In the genomic region with DNA sequence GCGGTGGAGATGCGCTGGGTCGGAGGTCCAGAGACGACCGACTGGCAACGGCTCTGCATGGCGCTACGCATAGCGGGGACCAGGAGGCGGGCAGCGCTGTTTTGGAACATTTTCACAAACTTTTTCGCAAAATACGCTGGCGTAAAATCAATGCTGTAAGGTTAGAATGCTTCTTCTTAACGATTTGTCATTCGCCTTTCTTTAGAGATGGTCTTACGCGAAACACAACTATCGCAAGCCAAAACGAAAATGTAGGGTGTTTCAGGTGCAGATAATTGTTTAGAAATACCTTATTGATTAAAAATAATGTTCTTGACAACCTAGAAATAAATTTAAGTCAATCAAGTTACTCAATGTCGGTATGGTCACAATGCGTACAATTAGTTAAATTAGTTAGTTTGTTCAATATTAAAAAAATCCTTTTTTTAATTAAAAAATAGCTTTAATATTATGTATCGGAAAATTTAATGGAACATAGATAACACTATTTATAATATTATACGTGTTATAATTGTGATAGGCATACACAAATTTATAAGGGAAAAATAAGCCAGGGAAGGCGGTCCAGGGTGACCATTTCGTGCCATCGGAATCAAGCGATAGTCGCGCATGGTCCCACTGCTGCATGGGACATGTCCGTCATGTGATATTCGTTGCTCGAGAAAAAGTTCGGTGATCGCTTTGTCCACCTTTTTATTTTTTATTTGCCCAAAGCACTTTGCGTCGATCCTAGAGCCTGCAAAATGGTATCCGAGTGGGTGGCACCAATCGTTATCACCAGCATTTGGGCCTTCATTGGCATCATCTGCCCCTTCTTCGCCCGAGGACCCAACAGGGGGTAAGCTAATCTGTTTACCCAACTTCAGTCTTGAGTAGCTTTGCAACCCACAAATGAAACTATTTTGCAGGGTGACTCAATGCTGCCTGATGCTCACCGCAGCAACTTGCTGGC, we compare ENCODE assay signal across 1 fruit fly cellular context.
TF ChIP-seq lines count a peak whose summit lies in the region.

A gene (minus strand): TSS at position 203 of the 952 bp plus-strand sequence.
A gene (plus strand): TSS at position 618 of the 952 bp plus-strand sequence.

TF ChIP-seq in whole organism, embryonic, 481 proteins besides CTCF, POLR2A, EP300 and RAD21 (continued from another document and continues in another):
- TF ChIP-seq Gug (GFP tag; IDR thresholded peaks at IDR 0.05; lab: Robert Waterston, UW): peak; percentile 58; the same call in 2 of the 4 replicates
- TF ChIP-seq Fer3 (tag; optimal IDR thresholded peaks at IDR 0.05; lab: Kevin White, UChicago): no peak
- no peak for TF ChIP-seq CG7357 (GFP tag; IDR thresholded peaks at IDR 0.05; lab: Robert Waterston, UW)
- TF ChIP-seq CG9876 (GFP tag; optimal IDR thresholded peaks at IDR 0.05; lab: Kevin White, UChicago): peak; percentile 53
- no peak for TF ChIP-seq ac (GFP tag; optimal IDR thresholded peaks at IDR 0.05; lab: Kevin White, UChicago)
- no peak for TF ChIP-seq Doc2 (GFP tag; IDR thresholded peaks at IDR 0.05; lab: Robert Waterston, UW)
- TF ChIP-seq CG17361 (GFP tag; IDR thresholded peaks at IDR 0.05; lab: Robert Waterston, UW): no peak; the same call in none of the 3 replicates
- TF ChIP-seq CG11504 (tag; optimal IDR thresholded peaks at IDR 0.05; lab: Kevin White, UChicago): no peak
- TF ChIP-seq Six4 (GFP tag; optimal IDR thresholded peaks at IDR 0.05; lab: Kevin White, UChicago): peak; percentile 54
- TF ChIP-seq CG9437 (GFP tag; optimal IDR thresholded peaks at IDR 0.05; lab: Kevin White, UChicago): peak; percentile 61
- TF ChIP-seq knrl (GFP tag; IDR thresholded peaks at IDR 0.05; lab: Robert Waterston, UW; ENCODE audit: partially characterized antibody): peak; percentile 74
- no peak for TF ChIP-seq Ptx1 (GFP tag; IDR thresholded peaks at IDR 0.05; lab: Robert Waterston, UW)
- TF ChIP-seq CG9932 (GFP tag; IDR thresholded peaks at IDR 0.05; lab: Robert Waterston, UW): peak; percentile 88
- peak; percentile 65 for TF ChIP-seq CG1602 (GFP tag; optimal IDR thresholded peaks at IDR 0.05; lab: Kevin White, UChicago)
- peak; percentile 27 for TF ChIP-seq tio (GFP tag; optimal IDR thresholded peaks at IDR 0.05; lab: Kevin White, UChicago)
- TF ChIP-seq Atf-2 (GFP tag; optimal IDR thresholded peaks at IDR 0.05; lab: Kevin White, UChicago): peak; percentile 43
- no peak for TF ChIP-seq CG6813 (GFP tag; optimal IDR thresholded peaks at IDR 0.05; lab: Kevin White, UChicago)
- TF ChIP-seq fu2 (GFP tag; optimal IDR thresholded peaks at IDR 0.05; lab: Kevin White, UChicago): peak; percentile 2
- TF ChIP-seq CG17359 (tag; optimal IDR thresholded peaks at IDR 0.05; lab: Kevin White, UChicago): peak; percentile 45
- TF ChIP-seq CG14050 (GFP tag; IDR thresholded peaks at IDR 0.05; lab: Robert Waterston, UW): no peak; the same call in 2 of the 3 replicates
- no peak for TF ChIP-seq CG7556 (GFP tag; optimal IDR thresholded peaks at IDR 0.05; lab: Kevin White, UChicago)
- TF ChIP-seq CG5953 (GFP tag; IDR thresholded peaks at IDR 0.05; lab: Robert Waterston, UW): no peak
- peak; percentile 65 for TF ChIP-seq NfI (GFP tag; optimal IDR thresholded peaks at IDR 0.05; lab: Kevin White, UChicago)
- peak; percentile 25 for TF ChIP-seq tx (GFP tag; optimal IDR thresholded peaks at IDR 0.05; lab: Kevin White, UChicago)
- TF ChIP-seq eve (GFP tag; optimal IDR thresholded peaks at IDR 0.05; lab: Kevin White, UChicago): no peak
- TF ChIP-seq nerfin-1 (tag; optimal IDR thresholded peaks at IDR 0.05; lab: Kevin White, UChicago): no peak
- TF ChIP-seq H2.0 (GFP tag; IDR thresholded peaks at IDR 0.05; lab: Robert Waterston, UW): peak; percentile 48
- TF ChIP-seq ind (GFP tag; optimal IDR thresholded peaks at IDR 0.05; lab: Kevin White, UChicago): peak; percentile 74
- peak; percentile 45 for TF ChIP-seq CG3281 (GFP tag; optimal IDR thresholded peaks at IDR 0.05; lab: Kevin White, UChicago)
- TF ChIP-seq CG10565 (GFP tag; optimal IDR thresholded peaks at IDR 0.05; lab: Kevin White, UChicago): no peak
- peak; percentile 68 for TF ChIP-seq CG4820 (GFP tag; optimal IDR thresholded peaks at IDR 0.05; lab: Kevin White, UChicago)
- TF ChIP-seq GATAe (GFP tag; conservative IDR thresholded peaks at IDR 0.05; lab: Robert Waterston, UW): no peak
- TF ChIP-seq zf30C (GFP tag; optimal IDR thresholded peaks at IDR 0.05; lab: Kevin White, UChicago): no peak
- TF ChIP-seq Sox102F (GFP tag; optimal IDR thresholded peaks at IDR 0.05; lab: Kevin White, UChicago): no peak
- TF ChIP-seq CG18011 (GFP tag; optimal IDR thresholded peaks at IDR 0.05; lab: Kevin White, UChicago): peak; percentile 76
- no peak for TF ChIP-seq Drgx (GFP tag; IDR thresholded peaks at IDR 0.05; lab: Robert Waterston, UW)
- TF ChIP-seq CG1024 (GFP tag; IDR thresholded peaks at IDR 0.05; lab: Robert Waterston, UW): 0 out of 2 replicates have a peak, but pooled peaks have one; percentile 16
- TF ChIP-seq grn (GFP tag; optimal IDR thresholded peaks at IDR 0.05; lab: Kevin White, UChicago): no peak
- TF ChIP-seq ttk (GFP tag; IDR thresholded peaks at IDR 0.05; lab: Robert Waterston, UW): no peak
- TF ChIP-seq yki (optimal IDR thresholded peaks at IDR 0.05; lab: Kevin White, UChicago): no peak
- TF ChIP-seq H15 (GFP tag; IDR thresholded peaks at IDR 0.05; lab: Robert Waterston, UW): no peak
- peak; percentile 24 for TF ChIP-seq NC2β (GFP tag; optimal IDR thresholded peaks at IDR 0.05; lab: Kevin White, UChicago)
- no peak; the same call in none of the 2 replicates for TF ChIP-seq CG7372 (GFP tag; IDR thresholded peaks at IDR 0.05; lab: Robert Waterston, UW)
- TF ChIP-seq gsb (GFP tag; IDR thresholded peaks at IDR 0.05; lab: Robert Waterston, UW): no peak
- TF ChIP-seq Dip3 (GFP tag; optimal IDR thresholded peaks at IDR 0.05; lab: Kevin White, UChicago): peak; percentile 13
- peak; percentile 89 for TF ChIP-seq Usf (GFP tag; optimal IDR thresholded peaks at IDR 0.05; lab: Kevin White, UChicago)
- TF ChIP-seq CG7839 (tag; optimal IDR thresholded peaks at IDR 0.05; lab: Kevin White, UChicago): no peak
- no peak for TF ChIP-seq disco-r (GFP tag; optimal IDR thresholded peaks at IDR 0.05; lab: Kevin White, UChicago)
- TF ChIP-seq CG11247 (GFP tag; IDR thresholded peaks at IDR 0.05; lab: Robert Waterston, UW): no peak
- peak; percentile 65; the same call in 1 of the 2 replicates for TF ChIP-seq inv (GFP tag; IDR thresholded peaks at IDR 0.05; lab: Robert Waterston, UW; ENCODE audit: partially characterized antibody)
- no peak for TF ChIP-seq CG31441 (GFP tag; IDR thresholded peaks at IDR 0.05; lab: Robert Waterston, UW)
- TF ChIP-seq chm (GFP tag; IDR thresholded peaks at IDR 0.05; lab: Robert Waterston, UW): no peak
- TF ChIP-seq peb (GFP tag; IDR thresholded peaks at IDR 0.05; lab: Robert Waterston, UW): no peak
- peak; percentile 75 for TF ChIP-seq CG30020 (tag; optimal IDR thresholded peaks at IDR 0.05; lab: Kevin White, UChicago)
- TF ChIP-seq vvl (GFP tag; IDR thresholded peaks at IDR 0.05; lab: Robert Waterston, UW): no peak; the same call in 1 of the 2 replicates
- 0 out of 3 replicates have a peak, but pooled peaks have one; percentile 57 for TF ChIP-seq dysf (GFP tag; IDR thresholded peaks at IDR 0.05; lab: Robert Waterston, UW)
- TF ChIP-seq zen2 (GFP tag; IDR thresholded peaks at IDR 0.05; lab: Robert Waterston, UW; ENCODE audit: partially characterized antibody): peak; percentile 51; the same call in 1 of the 3 replicates
- 0 out of 2 replicates have a peak, but pooled peaks have one; percentile 10 for TF ChIP-seq rib (GFP tag; IDR thresholded peaks at IDR 0.05; lab: Robert Waterston, UW)
- TF ChIP-seq CG34224 (GFP tag; IDR thresholded peaks at IDR 0.05; lab: Robert Waterston, UW; ENCODE audit: partially characterized antibody): peak; percentile 21; the same call in 1 of the 3 replicates
- no peak for TF ChIP-seq CG30431 (GFP tag; optimal IDR thresholded peaks at IDR 0.05; lab: Kevin White, UChicago)
- peak; percentile 40 for TF ChIP-seq CG10543 (GFP tag; optimal IDR thresholded peaks at IDR 0.05; lab: Kevin White, UChicago)
- no peak for TF ChIP-seq z (GFP tag; IDR thresholded peaks at IDR 0.05; lab: Robert Waterston, UW)
- peak; percentile 18 for TF ChIP-seq psq (GFP tag; optimal IDR thresholded peaks at IDR 0.05; lab: Kevin White, UChicago)
- TF ChIP-seq lmd (GFP tag; IDR thresholded peaks at IDR 0.05; lab: Robert Waterston, UW): peak; percentile 62; the same call in 1 of the 2 replicates
- peak; percentile 77 for TF ChIP-seq CG4617 (GFP tag; optimal IDR thresholded peaks at IDR 0.05; lab: Kevin White, UChicago; ENCODE audit: borderline replicate concordance)
- no peak for TF ChIP-seq pros (GFP tag; optimal IDR thresholded peaks at IDR 0.05; lab: Kevin White, UChicago)
- 0 out of 3 replicates have a peak, but pooled peaks have one; percentile 48 for TF ChIP-seq Dbx (GFP tag; IDR thresholded peaks at IDR 0.05; lab: Robert Waterston, UW)
- no peak for TF ChIP-seq schlank (tag; optimal IDR thresholded peaks at IDR 0.05; lab: Kevin White, UChicago)
- TF ChIP-seq Hr39 (optimal IDR thresholded peaks at IDR 0.05; lab: Kevin White, UChicago): no peak
- no peak for TF ChIP-seq CG10274 (GFP tag; optimal IDR thresholded peaks at IDR 0.05; lab: Kevin White, UChicago)
- TF ChIP-seq CG7271 (tag; optimal IDR thresholded peaks at IDR 0.05; lab: Kevin White, UChicago): no peak
- TF ChIP-seq ewg (GFP tag; optimal IDR thresholded peaks at IDR 0.05; lab: Kevin White, UChicago): no peak
- TF ChIP-seq pfk (GFP tag; optimal IDR thresholded peaks at IDR 0.05; lab: Kevin White, UChicago): peak; percentile 24
- peak; percentile 73 for TF ChIP-seq ranshi (GFP tag; IDR thresholded peaks at IDR 0.05; lab: Robert Waterston, UW)
- no peak for TF ChIP-seq CG2202 (tag; optimal IDR thresholded peaks at IDR 0.05; lab: Kevin White, UChicago)
- no peak for TF ChIP-seq dmrt99B (tag; optimal IDR thresholded peaks at IDR 0.05; lab: Kevin White, UChicago)
- TF ChIP-seq Max (GFP tag; optimal IDR thresholded peaks at IDR 0.05; lab: Kevin White, UChicago): peak; percentile 58
- no peak for TF ChIP-seq ERR (GFP tag; optimal IDR thresholded peaks at IDR 0.05; lab: Kevin White, UChicago)
- TF ChIP-seq pan (optimal IDR thresholded peaks at IDR 0.05; lab: Kevin White, UChicago): no peak
- peak in 1 of 2 experiments; percentile 37 for TF ChIP-seq pan (GFP tag; optimal IDR thresholded peaks at IDR 0.05 in 1 of 2, IDR thresholded peaks at IDR 0.05 in 1 of 2)
- TF ChIP-seq Rfx (GFP tag; IDR thresholded peaks at IDR 0.05; lab: Robert Waterston, UW): peak; percentile 74
- no peak for TF ChIP-seq gcm2 (GFP tag; optimal IDR thresholded peaks at IDR 0.05; lab: Kevin White, UChicago)
- no peak for TF ChIP-seq nau (GFP tag; optimal IDR thresholded peaks at IDR 0.05; lab: Kevin White, UChicago)
- peak; percentile 67 for TF ChIP-seq Sox100B (GFP tag; optimal IDR thresholded peaks at IDR 0.05; lab: Kevin White, UChicago)
- TF ChIP-seq CrebB (tag; optimal IDR thresholded peaks at IDR 0.05; lab: Kevin White, UChicago): no peak
- peak; percentile 2 for TF ChIP-seq slp2 (GFP tag; optimal IDR thresholded peaks at IDR 0.05; lab: Kevin White, UChicago)
- peak; percentile 23 for TF ChIP-seq CG13296 (GFP tag; optimal IDR thresholded peaks at IDR 0.05; lab: Kevin White, UChicago)
- no peak for TF ChIP-seq CG15011 (GFP tag; optimal IDR thresholded peaks at IDR 0.05; lab: Kevin White, UChicago)
- TF ChIP-seq CG3407 (GFP tag; optimal IDR thresholded peaks at IDR 0.05; lab: Kevin White, UChicago): no peak
- peak; percentile 21 for TF ChIP-seq vfl (GFP tag; optimal IDR thresholded peaks at IDR 0.05; lab: Kevin White, UChicago)
- TF ChIP-seq Chrac-16 (GFP tag; optimal IDR thresholded peaks at IDR 0.05; lab: Kevin White, UChicago): peak; percentile 55
- peak; percentile 79 for TF ChIP-seq CG42726 (GFP tag; IDR thresholded peaks at IDR 0.05; lab: Robert Waterston, UW; ENCODE audit: partially characterized antibody)
- TF ChIP-seq CG3995 (GFP tag; optimal IDR thresholded peaks at IDR 0.05; lab: Kevin White, UChicago): peak; percentile 55
- no peak for TF ChIP-seq abd-A (tag; optimal IDR thresholded peaks at IDR 0.05; lab: Kevin White, UChicago)
- peak; percentile 70 for TF ChIP-seq HLH3B (GFP tag; IDR thresholded peaks at IDR 0.05; lab: Robert Waterston, UW)
- TF ChIP-seq CG10321 (GFP tag; IDR thresholded peaks at IDR 0.05; lab: Robert Waterston, UW): no peak
- no peak for TF ChIP-seq otp (GFP tag; IDR thresholded peaks at IDR 0.05; lab: Robert Waterston, UW)
- TF ChIP-seq D19B (GFP tag; optimal IDR thresholded peaks at IDR 0.05; lab: Kevin White, UChicago): peak; percentile 21
- TF ChIP-seq CG2875 (GFP tag; optimal IDR thresholded peaks at IDR 0.05; lab: Kevin White, UChicago): no peak
- TF ChIP-seq cg (GFP tag; optimal IDR thresholded peaks at IDR 0.05; lab: Kevin White, UChicago): no peak
- peak; percentile 60 for TF ChIP-seq Hr3 (GFP tag; optimal IDR thresholded peaks at IDR 0.05; lab: Kevin White, UChicago)
- peak; percentile 37; the same call in 1 of the 2 replicates for TF ChIP-seq Rx (GFP tag; IDR thresholded peaks at IDR 0.05; lab: Robert Waterston, UW)
- TF ChIP-seq CG15696 (tag; optimal IDR thresholded peaks at IDR 0.05; lab: Kevin White, UChicago): peak; percentile 43
- TF ChIP-seq CG14860 (GFP tag; IDR thresholded peaks at IDR 0.05; lab: Robert Waterston, UW; ENCODE audit: partially characterized antibody): peak; percentile 61; the same call in 1 of the 3 replicates
- peak; percentile 57 for TF ChIP-seq az2 (GFP tag; optimal IDR thresholded peaks at IDR 0.05; lab: Kevin White, UChicago)
- TF ChIP-seq CG8944 (GFP tag; optimal IDR thresholded peaks at IDR 0.05; lab: Kevin White, UChicago): peak; percentile 58
- no peak for TF ChIP-seq CG3065 (GFP tag; optimal IDR thresholded peaks at IDR 0.05; lab: Kevin White, UChicago)
- TF ChIP-seq Xrp1 (GFP tag; IDR thresholded peaks at IDR 0.05; lab: Robert Waterston, UW): peak; percentile 10; the same call in 1 of the 2 replicates
- TF ChIP-seq hth (optimal IDR thresholded peaks at IDR 0.05; lab: Kevin White, UChicago): no peak
- peak; percentile 99 for TF ChIP-seq CG6254 (GFP tag; optimal IDR thresholded peaks at IDR 0.05; lab: Kevin White, UChicago)
- TF ChIP-seq run (tag; optimal IDR thresholded peaks at IDR 0.05; lab: Kevin White, UChicago): no peak
- peak; percentile 25 for TF ChIP-seq CG1647 (GFP tag; optimal IDR thresholded peaks at IDR 0.05; lab: Kevin White, UChicago)
- no peak for TF ChIP-seq gt (GFP tag; IDR thresholded peaks at IDR 0.05; lab: Robert Waterston, UW)
- peak; percentile 15 for TF ChIP-seq CG4282 (GFP tag; optimal IDR thresholded peaks at IDR 0.05; lab: Kevin White, UChicago)
- TF ChIP-seq CG18619 (GFP tag; optimal IDR thresholded peaks at IDR 0.05; lab: Kevin White, UChicago): peak; percentile 40
- peak; percentile 13 for TF ChIP-seq CG3838 (GFP tag; optimal IDR thresholded peaks at IDR 0.05; lab: Kevin White, UChicago)
- TF ChIP-seq B-H2 (GFP tag; optimal IDR thresholded peaks at IDR 0.05; lab: Kevin White, UChicago): peak; percentile 67
- TF ChIP-seq CG10979 (tag; optimal IDR thresholded peaks at IDR 0.05; lab: Kevin White, UChicago): peak; percentile 37
